Worm (Caenorhabditis elegans) whole organism, L1 larva: ENCODE data around the gene act-2.

Experiments
- C04F5.9 ChIP-seq: sonication (generic microtip); optimal IDR thresholded peaks from 2 replicates; lab custom pipeline; 2016; ENCODE audit warnings: missing genetic modification characterization, missing compliant biosample characterization
- aha-1 ChIP-seq: fragments of 150-350 bp; optimal IDR thresholded peaks from 2 replicates; lab custom pipeline; 2014; ENCODE audit warnings: missing biosample characterization, missing genetic modification characterization
- ama-1 ChIP-seq: fragments of 150-350 bp; optimal IDR thresholded peaks from 2 replicates; lab custom pipeline; 2014
- blmp-1 ChIP-seq: fragments of 150-350 bp; optimal IDR thresholded peaks from 2 replicates; lab custom pipeline; 2014; ENCODE audit warnings: missing biosample characterization, missing genetic modification characterization
- ceh-63 ChIP-seq: fragments of 200-800 bp; sonication (Bioruptor generic); optimal IDR thresholded peaks from 2 replicates; lab custom pipeline; 2018; ENCODE audit warnings: mild to moderate bottlenecking, missing genetic modification characterization, missing compliant biosample characterization
- ceh-88 ChIP-seq: fragments of 200-800 bp; sonication (Bioruptor generic); IDR thresholded peaks from 2 replicates; pipeline ENCODE4 v1.3.6; 2022; ENCODE audit warnings: missing genetic modification characterization, missing compliant biosample characterization
- ceh-90 ChIP-seq: sonication (generic microtip); optimal IDR thresholded peaks from 2 replicates; lab custom pipeline; 2016; ENCODE audit warnings: missing genetic modification characterization, missing compliant biosample characterization
- ces-1 ChIP-seq: fragments of 150-350 bp; optimal IDR thresholded peaks from 2 replicates; lab custom pipeline; 2014; ENCODE audit warnings: missing biosample characterization, missing genetic modification reagents, missing genetic modification characterization
- dsc-1 ChIP-seq: sonication (generic microtip); optimal IDR thresholded peaks from 2 replicates; lab custom pipeline; 2016; ENCODE audit warnings: mild to moderate bottlenecking, missing genetic modification characterization, missing compliant biosample characterization
- efl-1 ChIP-seq, 4 experiments: fragments of 150-350 bp; optimal IDR thresholded peaks in 3 of 4; peaks in 1 of 4; 1 replicate in 1 of 4; 2 replicates in 3 of 4; lab custom pipeline; 2014; ENCODE audit warnings: missing biosample characterization in 2 of 4, missing genetic modification characterization in 2 of 4, missing genetic modification reagents in 2 of 4
- efl-3 ChIP-seq: fragments of 200-800 bp; sonication (Bioruptor generic); optimal IDR thresholded peaks from 2 replicates; lab custom pipeline; 2018; ENCODE audit warnings: mild to moderate bottlenecking, missing genetic modification characterization, missing compliant biosample characterization
- egl-13 ChIP-seq: sonication (generic microtip); optimal IDR thresholded peaks from 2 replicates; lab custom pipeline; 2016; ENCODE audit warnings: missing genotype, missing genetic modification reagents, missing genetic modification characterization, missing compliant biosample characterization
- egl-27 ChIP-seq, 2 experiments: fragments of 150-350 bp in 1 of 2; sonication (generic microtip); optimal IDR thresholded peaks; 3 replicates each; lab custom pipeline; 2017 to 2018; ENCODE audit warnings: missing biosample characterization in 2 of 2, missing genetic modification characterization in 2 of 2, missing genetic modification reagents in 2 of 2
- elt-2 ChIP-seq: sonication (generic microtip); optimal IDR thresholded peaks from 2 replicates; lab custom pipeline; 2016; ENCODE audit warnings: missing genetic modification characterization, mild to moderate bottlenecking, inconsistent platforms, missing compliant biosample characterization, missing genetic modification reagents
- elt-3 ChIP-seq, 6 experiments: fragments of 150-350 bp in 1 of 6; sonication (generic microtip); optimal IDR thresholded peaks; 2 replicates each; lab custom pipeline; 2017 to 2018; ENCODE audit warnings: missing biosample characterization in 6 of 6, missing genetic modification characterization in 6 of 6, inconsistent platforms in 1 of 6
- fkh-10 ChIP-seq: sonication (generic microtip); optimal IDR thresholded peaks from 2 replicates; lab custom pipeline; 2017; ENCODE audit warnings: missing biosample characterization, missing genetic modification reagents, missing genetic modification characterization
- fkh-4 ChIP-seq: sonication (generic microtip); optimal IDR thresholded peaks from 2 replicates; lab custom pipeline; 2016; ENCODE audit warnings: missing compliant biosample characterization, missing genetic modification characterization, borderline replicate concordance
- fos-1 ChIP-seq: fragments of 150-350 bp; optimal IDR thresholded peaks from 2 replicates; lab custom pipeline; 2014; ENCODE audit warnings: missing biosample characterization, missing genetic modification characterization
- grh-1 ChIP-seq: fragments of 200-800 bp; sonication (Bioruptor generic); IDR thresholded peaks from 2 replicates; pipeline ENCODE4 v1.3.6; 2022; ENCODE audit warnings: missing genetic modification reagents, missing genetic modification characterization, missing compliant biosample characterization
- irx-1 ChIP-seq: sonication (generic microtip); optimal IDR thresholded peaks from 2 replicates; lab custom pipeline; 2016; ENCODE audit warnings: missing genetic modification characterization, missing compliant biosample characterization
- jun-1 ChIP-seq: fragments of 150-350 bp; optimal IDR thresholded peaks from 2 replicates; lab custom pipeline; 2014; ENCODE audit warnings: missing biosample characterization, missing genetic modification reagents, missing genetic modification characterization
- lin-14 ChIP-seq: fragments of 200-800 bp; sonication (Bioruptor generic); optimal IDR thresholded peaks from 2 replicates; lab custom pipeline; 2018; ENCODE audit warnings: mild to moderate bottlenecking, missing genetic modification characterization, moderate library complexity, missing compliant biosample characterization
- lin-15B ChIP-seq: fragments of 150-350 bp; sonication (generic microtip); optimal IDR thresholded peaks from 3 replicates; lab custom pipeline; 2014; ENCODE audit warnings: missing biosample characterization, missing genetic modification characterization
- lin-35 ChIP-seq, 2 experiments: fragments of 150-350 bp; optimal IDR thresholded peaks; 2 replicates each; lab custom pipeline; 2014; ENCODE audit warnings: missing biosample characterization in 2 of 2, missing genetic modification characterization in 2 of 2, missing genetic modification reagents in 2 of 2
- lin-39 ChIP-seq: fragments of 150-350 bp; optimal IDR thresholded peaks from 2 replicates; lab custom pipeline; 2014; ENCODE audit warnings: missing biosample characterization, missing genetic modification reagents, missing genetic modification characterization
- lir-3 ChIP-seq: sonication (generic microtip); optimal IDR thresholded peaks from 2 replicates; lab custom pipeline; 2016; ENCODE audit warnings: mild to moderate bottlenecking, missing genetic modification characterization, moderate library complexity, missing compliant biosample characterization; ENCODE audit not compliant: poor library complexity
- mef-2 ChIP-seq: fragments of 150-350 bp; optimal IDR thresholded peaks from 2 replicates; lab custom pipeline; 2014; ENCODE audit warnings: missing biosample characterization, missing genetic modification characterization
- mep-1 ChIP-seq: fragments of 150-350 bp; optimal IDR thresholded peaks from 2 replicates; lab custom pipeline; 2014; ENCODE audit warnings: missing biosample characterization, missing genetic modification characterization
- nhr-11 ChIP-seq: fragments of 150-350 bp; optimal IDR thresholded peaks from 2 replicates; lab custom pipeline; 2014; ENCODE audit warnings: missing biosample characterization, missing genetic modification characterization
- nhr-12 ChIP-seq: sonication (generic microtip); optimal IDR thresholded peaks from 2 replicates; lab custom pipeline; 2017; ENCODE audit warnings: missing biosample characterization, missing genetic modification characterization
- nhr-19 ChIP-seq: fragments of 200-800 bp; sonication (Bioruptor generic); conservative IDR thresholded peaks from 2 replicates; pipeline ENCODE4 v1.3.6; 2022; ENCODE audit warnings: missing genetic modification characterization, missing compliant biosample characterization
- nhr-20 ChIP-seq: sonication (generic microtip); optimal IDR thresholded peaks from 2 replicates; lab custom pipeline; 2016; ENCODE audit warnings: mild to moderate bottlenecking, missing genetic modification characterization, missing compliant biosample characterization
- nhr-71 ChIP-seq: sonication (generic microtip); optimal IDR thresholded peaks from 2 replicates; lab custom pipeline; 2016; ENCODE audit warnings: mild to moderate bottlenecking, missing genetic modification characterization, moderate library complexity, missing compliant biosample characterization
- nhr-76 ChIP-seq: sonication (generic microtip); optimal IDR thresholded peaks from 2 replicates; lab custom pipeline; 2017; ENCODE audit warnings: missing biosample characterization, missing genetic modification characterization
- nhr-84 ChIP-seq: sonication (generic microtip); optimal IDR thresholded peaks from 2 replicates; lab custom pipeline; 2017; ENCODE audit warnings: missing biosample characterization, missing genetic modification characterization
- pag-3 ChIP-seq: sonication (generic microtip); optimal IDR thresholded peaks from 2 replicates; lab custom pipeline; 2017; ENCODE audit warnings: missing genetic modification characterization, mild to moderate bottlenecking, missing compliant biosample characterization, antibody characterized with exemption, borderline replicate concordance; ENCODE audit not compliant: insufficient read depth
- pax-3 ChIP-seq: fragments of 200-800 bp; sonication (Bioruptor generic); optimal IDR thresholded peaks from 2 replicates; lab custom pipeline; 2018; ENCODE audit warnings: mild to moderate bottlenecking, missing genetic modification characterization, moderate library complexity, missing compliant biosample characterization
- pqm-1 ChIP-seq: sonication (generic microtip); optimal IDR thresholded peaks from 3 replicates; lab custom pipeline; 2017; ENCODE audit warnings: missing biosample characterization, missing genetic modification characterization
- rnt-1 ChIP-seq: sonication (generic microtip); optimal IDR thresholded peaks from 2 replicates; lab custom pipeline; 2016; ENCODE audit warnings: mild to moderate bottlenecking, missing genetic modification characterization, moderate library complexity, missing compliant biosample characterization
- snpc-4 ChIP-seq: fragments of 150-350 bp; optimal IDR thresholded peaks from 2 replicates; lab custom pipeline; 2014; ENCODE audit warnings: missing biosample characterization, missing genetic modification characterization
- snu-23 ChIP-seq: sonication (generic microtip); optimal IDR thresholded peaks from 2 replicates; lab custom pipeline; 2016; ENCODE audit warnings: missing genetic modification characterization, missing compliant biosample characterization
- sox-4 ChIP-seq: sonication (generic microtip); optimal IDR thresholded peaks from 2 replicates; lab custom pipeline; 2016; ENCODE audit warnings: missing genetic modification characterization, missing compliant biosample characterization
- swsn-7 ChIP-seq: sonication (generic microtip); optimal IDR thresholded peaks from 2 replicates; lab custom pipeline; 2016; ENCODE audit warnings: missing genetic modification characterization, missing compliant biosample characterization
- tbx-2 ChIP-seq: sonication (generic microtip); optimal IDR thresholded peaks from 2 replicates; lab custom pipeline; 2016; ENCODE audit warnings: missing genetic modification characterization, missing compliant biosample characterization
- unc-130 ChIP-seq: fragments of 150-350 bp; optimal IDR thresholded peaks from 2 replicates; lab custom pipeline; 2017; ENCODE audit warnings: missing biosample characterization, missing genetic modification characterization, inconsistent platforms
- unc-62 ChIP-seq: fragments of 150-350 bp; optimal IDR thresholded peaks from 2 replicates; lab custom pipeline; 2014; ENCODE audit warnings: missing biosample characterization, missing genetic modification reagents, missing genetic modification characterization
- unc-86 ChIP-seq: sonication (generic microtip); optimal IDR thresholded peaks from 2 replicates; lab custom pipeline; 2016; ENCODE audit warnings: missing genetic modification characterization, missing compliant biosample characterization
- vab-15 ChIP-seq: sonication (generic microtip); optimal IDR thresholded peaks from 2 replicates; lab custom pipeline; 2017; ENCODE audit warnings: missing genotype, mild to moderate bottlenecking, missing genetic modification characterization, missing compliant biosample characterization
- zag-1 ChIP-seq: fragments of 150-350 bp; optimal IDR thresholded peaks from 2 replicates; lab custom pipeline; 2014; ENCODE audit warnings: missing biosample characterization, missing genetic modification characterization
- zip-4 ChIP-seq: fragments of 200-800 bp; sonication (Bioruptor generic); optimal IDR thresholded peaks from 2 replicates; lab custom pipeline; 2018; ENCODE audit warnings: mild to moderate bottlenecking, missing genetic modification characterization, moderate library complexity, missing compliant biosample characterization

act-2 gene

ce11 chrV:11061887-11062286 lies 16.1 kb downstream of the act-2 start (continued):
- TF ChIP-seq elt-2 = no peak
- TF ChIP-seq aha-1 (tag; lab: Kevin White, UChicago) = no peak
- no peak for TF ChIP-seq ceh-88 (GFP tag; lab: Robert Waterston, UW)
- no peak for TF ChIP-seq efl-3 (GFP tag; lab: Kevin White, UChicago)
- no peak for TF ChIP-seq ceh-90
- TF ChIP-seq fos-1 (tag; lab: Kevin White, UChicago) = no peak
- TF ChIP-seq pax-3 (tag; lab: Kevin White, UChicago) = no peak
- TF ChIP-seq lin-15B (tag; lab: Kevin White, UChicago) = no peak
- peak; percentile 23 for TF ChIP-seq mep-1 (tag; lab: Kevin White, UChicago)
- no peak for TF ChIP-seq nhr-76
- peak; percentile 36 for TF ChIP-seq nhr-20 (tag; lab: Kevin White, UChicago)
- TF ChIP-seq dsc-1 (tag; lab: Kevin White, UChicago) = no peak
- no peak for TF ChIP-seq vab-15 (tag; lab: Kevin White, UChicago)
- peak in 1 of 2 experiments; percentile 15 for TF ChIP-seq lin-35 (GFP tag; optimal IDR thresholded peaks at IDR 0.05; lab: Kevin White, UChicago)
- TF ChIP-seq grh-1 (GFP tag; lab: Robert Waterston, UW) = no peak
- TF ChIP-seq lir-3 (tag; lab: Kevin White, UChicago) = no peak
- TF ChIP-seq unc-86 (tag; lab: Kevin White, UChicago) = no peak
- TF ChIP-seq ceh-63 (GFP tag; lab: Kevin White, UChicago) = no peak
- TF ChIP-seq irx-1 (tag; lab: Kevin White, UChicago) = no peak
- no peak for TF ChIP-seq nhr-12 (tag; lab: Kevin White, UChicago)
- peak; percentile 90 for TF ChIP-seq blmp-1 (tag; lab: Kevin White, UChicago)
- no peak for TF ChIP-seq ama-1 (lab: Kevin White, UChicago)
- no peak for TF ChIP-seq unc-130 (tag; lab: Kevin White, UChicago)
- peak; percentile 62 for TF ChIP-seq lin-14 (GFP tag; lab: Kevin White, UChicago)
- TF ChIP-seq snu-23 = peak; percentile 40
- TF ChIP-seq jun-1 (tag; lab: Kevin White, UChicago) = no peak
- TF ChIP-seq rnt-1 (tag; lab: Kevin White, UChicago) = no peak
- no peak for TF ChIP-seq lin-39 (tag; lab: Kevin White, UChicago)

DNA sequence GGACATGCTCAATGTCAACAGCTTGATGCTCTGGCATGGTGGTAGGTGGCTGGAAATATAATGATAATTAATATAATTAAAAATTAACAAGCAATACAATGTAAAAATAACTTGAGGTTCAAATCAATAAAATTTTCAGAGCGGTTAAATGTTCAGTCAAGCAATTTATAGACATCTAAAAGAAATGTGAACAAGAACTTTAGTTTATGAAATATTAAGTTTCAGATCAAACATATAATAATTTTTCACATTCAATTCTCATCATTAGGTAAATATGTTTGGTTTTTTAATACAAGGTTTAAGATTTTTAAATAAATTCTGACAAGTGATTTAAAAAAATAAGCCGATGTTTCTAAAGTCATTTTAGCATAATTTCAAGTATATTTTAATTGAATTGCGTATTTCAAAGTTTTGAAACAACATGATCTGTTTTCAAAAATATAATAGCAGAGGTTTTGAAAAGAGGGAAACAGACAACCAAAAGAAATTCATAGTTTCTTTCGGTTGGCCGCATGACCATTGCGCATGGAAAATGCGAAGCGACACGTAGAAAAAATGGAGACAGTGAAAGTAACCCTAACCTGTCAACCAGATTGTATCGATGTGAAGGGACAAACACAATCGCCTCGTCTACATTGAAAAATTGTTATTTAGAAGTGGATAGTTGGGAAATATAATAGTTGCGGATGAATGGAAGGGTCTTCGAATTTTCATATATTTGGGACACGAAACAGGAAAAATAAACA lies 17.5 kb downstream of the act-2 start, which contains the start of gene T04C12.11:
T04C12.11 (minus strand) TSS at position 51 of the 746 bp plus-strand sequence.
- no peak for TF ChIP-seq C04F5.9 (tag; lab: Kevin White, UChicago)
- TF ChIP-seq mep-1 (tag; lab: Kevin White, UChicago) = peak; percentile 77
- peak; percentile 99 for TF ChIP-seq blmp-1 (tag; lab: Kevin White, UChicago)
- no peak for TF ChIP-seq fkh-10 (GFP tag; lab: Kevin White, UChicago)
- TF ChIP-seq elt-3 (tag; optimal IDR thresholded peaks at IDR 0.05; lab: Kevin White, UChicago) = peak in 1 of 6 experiments; percentile 32
- TF ChIP-seq pqm-1 = no peak
- TF ChIP-seq snu-23 = peak; percentile 65
- no peak for TF ChIP-seq egl-27 (tag; optimal IDR thresholded peaks at IDR 0.05; lab: Kevin White, UChicago)
- peak; percentile 32 for TF ChIP-seq nhr-71 (tag; lab: Kevin White, UChicago)
- no peak for TF ChIP-seq egl-13 (tag; lab: Kevin White, UChicago)
- no peak for TF ChIP-seq lin-15B (tag; lab: Kevin White, UChicago)
- TF ChIP-seq ces-1 = no peak
- TF ChIP-seq pag-3 (tag; lab: Kevin White, UChicago) = no peak
- TF ChIP-seq snpc-4 (tag; lab: Kevin White, UChicago) = no peak
- no peak for TF ChIP-seq sox-4 (tag; lab: Kevin White, UChicago)
- TF ChIP-seq nhr-76 = no peak
- TF ChIP-seq ceh-63 (GFP tag; lab: Kevin White, UChicago) = no peak
- TF ChIP-seq efl-1 (optimal IDR thresholded peaks at IDR 0.05; lab: Kevin White, UChicago) = no peak
- TF ChIP-seq efl-1 (GFP tag; optimal IDR thresholded peaks at IDR 0.05 in 1 of 2; lab: Kevin White, UChicago) = peak in 1 of 2 experiments; percentile 64
- TF ChIP-seq zip-4 (GFP tag; lab: Kevin White, UChicago) = no peak
- TF ChIP-seq fkh-4 (tag; lab: Kevin White, UChicago) = no peak
- TF ChIP-seq tbx-2 = no peak
- no peak for TF ChIP-seq nhr-19 (GFP tag; lab: Robert Waterston, UW)
- TF ChIP-seq nhr-11 (tag; lab: Kevin White, UChicago) = no peak
- no peak for TF ChIP-seq lir-3 (tag; lab: Kevin White, UChicago)
- TF ChIP-seq zag-1 (tag; lab: Kevin White, UChicago) = no peak
- TF ChIP-seq mef-2 (tag; lab: Kevin White, UChicago) = no peak
- TF ChIP-seq unc-62 (GFP tag; lab: Kevin White, UChicago) = no peak
- no peak for TF ChIP-seq swsn-7 (tag; lab: Kevin White, UChicago)
- no peak for TF ChIP-seq nhr-84 (tag; lab: Kevin White, UChicago)
